Fruit fly (Drosophila melanogaster) whole organism, larva: ENCODE data around the gene CG11970.

Experiments used
- noc ChIP-seq: fragments of 200-800 bp; sonication (Bioruptor generic); optimal IDR thresholded peaks from 3 replicates; lab custom pipeline; 2019; ENCODE audit warnings: missing biosample characterization, mild to moderate bottlenecking, missing genetic modification characterization, moderate library complexity

Gene CG11970

dm6 chr3R:9039448-9039847 is 54.9 kb downstream of the CG11970 start, which contains the start of gene neur:
neur (minus strand) TSS chr3R:9039471.
- no peak for TF ChIP-seq noc (tag; lab: Kevin White, UChicago)
